Fruit fly (Drosophila melanogaster): Measurements from ENCODE around the gene eIF4G1.

Gene eIF4G1

dm6 chr4:979634-980474, 49.3 kb upstream of the eIF4G1 start (continued):
- no peak for TF ChIP-seq Meics (GFP tag; optimal IDR thresholded peaks at IDR 0.05)
- TF ChIP-seq Dref (GFP tag; IDR thresholded peaks at IDR 0.05) = no peak
- no peak for TF ChIP-seq CG13894 (tag; optimal IDR thresholded peaks at IDR 0.05)
- TF ChIP-seq Camta (GFP tag; optimal IDR thresholded peaks at IDR 0.05) = no peak
- no peak for TF ChIP-seq Spps (tag; optimal IDR thresholded peaks at IDR 0.05)
- no peak for TF ChIP-seq CG7271 (tag; optimal IDR thresholded peaks at IDR 0.05)
- TF ChIP-seq sug (tag; optimal IDR thresholded peaks at IDR 0.05) = peak; percentile 3
- peak; percentile 15 for TF ChIP-seq NC2β (GFP tag; optimal IDR thresholded peaks at IDR 0.05)
- TF ChIP-seq org-1 (GFP tag; optimal IDR thresholded peaks at IDR 0.05) = no peak
- no peak for TF ChIP-seq CG6683 (GFP tag; optimal IDR thresholded peaks at IDR 0.05)
- TF ChIP-seq sna (GFP tag; IDR thresholded peaks at IDR 0.05; ENCODE audit: partially characterized antibody) = peak; percentile 78
- TF ChIP-seq pzg (GFP tag; optimal IDR thresholded peaks at IDR 0.05) = peak; percentile 51
- TF ChIP-seq peb (GFP tag; IDR thresholded peaks at IDR 0.05) = no peak
- no peak for TF ChIP-seq CG32772 (GFP tag; IDR thresholded peaks at IDR 0.05)
- no peak; the same call in 2 of the 3 replicates for TF ChIP-seq hb (GFP tag; IDR thresholded peaks at IDR 0.05; ENCODE audit: partially characterized antibody)
- TF ChIP-seq CG17829 (tag; optimal IDR thresholded peaks at IDR 0.05) = peak; percentile 23
- no peak for TF ChIP-seq Abd-B (GFP tag; optimal IDR thresholded peaks at IDR 0.05)
- TF ChIP-seq pan (optimal IDR thresholded peaks at IDR 0.05) = no peak
- no peak for TF ChIP-seq pan (GFP tag; optimal IDR thresholded peaks at IDR 0.05 in 1 of 2, IDR thresholded peaks at IDR 0.05 in 1 of 2)
- no peak for TF ChIP-seq CG33557 (GFP tag; optimal IDR thresholded peaks at IDR 0.05)
- TF ChIP-seq CG6854 (GFP tag; optimal IDR thresholded peaks at IDR 0.05) = no peak
- TF ChIP-seq Kr (GFP tag; optimal IDR thresholded peaks at IDR 0.05) = no peak
- TF ChIP-seq dm (GFP tag; optimal IDR thresholded peaks at IDR 0.05) = no peak
- no peak for TF ChIP-seq CG10959 (GFP tag; IDR thresholded peaks at IDR 0.05)
- TF ChIP-seq Bteb2 (GFP tag; optimal IDR thresholded peaks at IDR 0.05) = no peak
- no peak for TF ChIP-seq CG8359 (GFP tag; optimal IDR thresholded peaks at IDR 0.05; ENCODE audit: borderline replicate concordance)
- TF ChIP-seq HLH54F (GFP tag; optimal IDR thresholded peaks at IDR 0.05) = no peak
- TF ChIP-seq CG17612 (GFP tag; IDR thresholded peaks at IDR 0.05) = no peak
- TF ChIP-seq Fer3 (tag; optimal IDR thresholded peaks at IDR 0.05) = no peak
- TF ChIP-seq wor (GFP tag; IDR thresholded peaks at IDR 0.05) = no peak
- no peak; the same call in 2 of the 3 replicates for TF ChIP-seq mld (GFP tag; IDR thresholded peaks at IDR 0.05; ENCODE audit: partially characterized antibody)
- no peak for TF ChIP-seq GATAe (GFP tag; conservative IDR thresholded peaks at IDR 0.05)
- TF ChIP-seq CG11085 (GFP tag; IDR thresholded peaks at IDR 0.05) = no peak
- TF ChIP-seq ttk (GFP tag; IDR thresholded peaks at IDR 0.05) = no peak
- no peak for TF ChIP-seq CG11247 (GFP tag; IDR thresholded peaks at IDR 0.05)
- TF ChIP-seq CG30403 (GFP tag; optimal IDR thresholded peaks at IDR 0.05) = no peak
- TF ChIP-seq sens-2 (GFP tag; IDR thresholded peaks at IDR 0.05) = no peak
- peak in 1 of 2 experiments; percentile 39 for TF ChIP-seq bsh (GFP tag; optimal IDR thresholded peaks at IDR 0.05)
- TF ChIP-seq CG12071 (GFP tag; optimal IDR thresholded peaks at IDR 0.05) = no peak
- TF ChIP-seq CG10654 (GFP tag; optimal IDR thresholded peaks at IDR 0.05) = no peak
- TF ChIP-seq CG8944 (GFP tag; optimal IDR thresholded peaks at IDR 0.05) = no peak
- TF ChIP-seq maf-S (GFP tag; optimal IDR thresholded peaks at IDR 0.05) = no peak
- peak; percentile 39 for TF ChIP-seq CG12659 (GFP tag; optimal IDR thresholded peaks at IDR 0.05)
- TF ChIP-seq Scr (GFP tag; IDR thresholded peaks at IDR 0.05; ENCODE audit: partially characterized antibody) = peak; percentile 69
- TF ChIP-seq Lim3 (GFP tag; IDR thresholded peaks at IDR 0.05) = no peak
- TF ChIP-seq Gug (GFP tag; IDR thresholded peaks at IDR 0.05) = no peak
- TF ChIP-seq CG3726 (GFP tag; IDR thresholded peaks at IDR 0.05) = no peak
- no peak for TF ChIP-seq CG12219 (GFP tag; optimal IDR thresholded peaks at IDR 0.05)
- TF ChIP-seq Eip74EF (GFP tag; optimal IDR thresholded peaks at IDR 0.05) = no peak
